Fruit fly (Drosophila melanogaster) Kc167 (cell line): ENCODE data around the gene baf.

Source experiments
- Myc ChIP-seq: fragments of >200 bp; optimal IDR thresholded peaks from 2 replicates; lab custom pipeline; 2017; ENCODE audit warnings: missing external identifiers
- Sin3A ChIP-seq: fragments of >200 bp; optimal IDR thresholded peaks from 2 replicates; lab custom pipeline; 2018; ENCODE audit warnings: missing external identifiers
- h ChIP-seq: fragments of >200 bp; optimal IDR thresholded peaks from 3 replicates; lab custom pipeline; 2018; ENCODE audit warnings: missing external identifiers
- psq ChIP-seq: fragments of >200 bp; optimal IDR thresholded peaks from 2 replicates; lab custom pipeline; 2017; ENCODE audit warnings: missing external identifiers
- ttk ChIP-seq: sonication (Bioruptor generic); optimal IDR thresholded peaks from 2 replicates; lab custom pipeline; 2017; ENCODE audit warnings: missing external identifiers

DNA sequence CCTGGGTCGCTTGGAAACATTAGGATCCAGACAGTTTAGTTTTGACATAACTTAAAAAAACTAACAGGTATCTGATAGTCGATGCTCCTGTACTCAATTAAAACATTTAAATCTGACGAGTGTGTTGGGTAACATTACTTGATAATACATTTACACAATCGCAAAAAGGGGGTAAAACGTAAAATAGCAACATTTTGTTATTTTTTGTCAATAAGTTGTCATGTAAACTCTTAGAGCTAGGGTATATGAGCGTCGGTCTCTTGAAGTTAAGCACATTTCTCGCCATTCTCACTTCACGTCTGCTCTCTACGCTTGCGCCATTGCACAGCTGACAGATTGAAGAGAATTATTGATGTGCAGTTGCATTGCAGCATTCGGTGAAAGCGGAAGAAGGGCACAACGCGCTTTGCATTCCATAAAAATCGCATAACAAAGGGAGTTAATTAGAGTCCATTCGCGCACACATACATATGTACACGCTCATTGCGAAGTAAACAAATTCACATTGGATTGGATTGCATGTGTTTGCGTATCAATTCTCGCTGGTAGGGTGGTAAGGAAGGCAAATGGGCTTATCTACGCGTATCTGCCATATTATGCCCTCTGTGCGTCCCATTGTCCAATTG, 44.3 kb upstream of the baf start:
- no peak for TF ChIP-seq Myc (lab: Kevin White, UChicago)
- no peak for TF ChIP-seq Sin3A (lab: Kevin White, UChicago)
- no peak for TF ChIP-seq psq (lab: Kevin White, UChicago)
- no peak for TF ChIP-seq ttk (lab: Kevin White, UChicago)
- TF ChIP-seq h (lab: Kevin White, UChicago) = no peak
